Fruit fly (Drosophila melanogaster) whole organism, embryonic: ENCODE measurements around the gene Grd.

Experiments used
- Abd-B ChIP-seq: fragments of 200-800 bp; sonication (Bioruptor generic); optimal IDR thresholded peaks from 2 replicates; lab custom pipeline; 2018; ENCODE audit warnings: missing biosample characterization, mild to moderate bottlenecking, missing genetic modification characterization, moderate library complexity
- Ada2b ChIP-seq: fragments of 200-800 bp; sonication (Bioruptor generic); IDR thresholded peaks from 2 replicates; pipeline ENCODE4 v1.3.6; 2022; ENCODE audit warnings: missing biosample characterization, missing genetic modification characterization
- Atf3 ChIP-seq: fragments of 200-800 bp; sonication (Bioruptor generic); optimal IDR thresholded peaks from 3 replicates; lab custom pipeline; 2016; ENCODE audit warnings: missing biosample characterization, missing genetic modification characterization
- B-H2 ChIP-seq: fragments of 200-800 bp; sonication (Bioruptor generic); optimal IDR thresholded peaks from 2 replicates; lab custom pipeline; 2018; ENCODE audit warnings: missing biosample characterization, mild to moderate bottlenecking, missing genetic modification characterization
- CG1024 ChIP-seq: fragments of 200-800 bp; sonication (Bioruptor generic); IDR thresholded peaks from 2 replicates; pipeline ENCODE4 v1.3.6; 2022; ENCODE audit warnings: missing biosample characterization, missing genetic modification characterization
- CG10654 ChIP-seq: fragments of 200-800 bp; sonication (Bioruptor generic); optimal IDR thresholded peaks from 2 replicates; lab custom pipeline; 2016; ENCODE audit warnings: missing biosample characterization, missing genetic modification characterization
- CG11456 ChIP-seq: fragments of 200-800 bp; sonication (Bioruptor generic); IDR thresholded peaks from 3 replicates; pipeline ENCODE4 v1.3.6; 2022; ENCODE audit warnings: missing biosample characterization, missing genetic modification characterization
- CG12942 ChIP-seq: fragments of 200-800 bp; sonication (Bioruptor generic); optimal IDR thresholded peaks from 3 replicates; lab custom pipeline; 2016; ENCODE audit warnings: missing biosample characterization, missing genetic modification characterization
- CG13894 ChIP-seq: fragments of 200-800 bp; sonication (Bioruptor generic); optimal IDR thresholded peaks from 3 replicates; lab custom pipeline; 2018; ENCODE audit warnings: missing biosample characterization, mild to moderate bottlenecking, missing genetic modification characterization, moderate library complexity
- CG1602 ChIP-seq: fragments of 200-800 bp; sonication (Bioruptor generic); optimal IDR thresholded peaks from 3 replicates; lab custom pipeline; 2016; ENCODE audit warnings: missing biosample characterization, missing genetic modification characterization
- CG18262 ChIP-seq: fragments of 200-800 bp; optimal IDR thresholded peaks from 3 replicates; lab custom pipeline; 2019; ENCODE audit warnings: missing biosample characterization, mild to moderate bottlenecking, missing genetic modification characterization, moderate library complexity
- CG31224 ChIP-seq: fragments of 200-800 bp; sonication (Bioruptor generic); IDR thresholded peaks from 2 replicates; pipeline ENCODE4 v1.3.6; 2022; ENCODE audit warnings: missing biosample characterization, missing genetic modification characterization
- CG31441 ChIP-seq: fragments of 200-800 bp; sonication (Bioruptor generic); IDR thresholded peaks from 2 replicates; pipeline ENCODE4 v1.3.6; 2022; ENCODE audit warnings: missing biosample characterization, missing genetic modification characterization
- CG3281 ChIP-seq: fragments of 200-800 bp; sonication (Bioruptor generic); optimal IDR thresholded peaks from 3 replicates; lab custom pipeline; 2017; ENCODE audit warnings: missing biosample characterization, mild to moderate bottlenecking, missing genetic modification characterization
- CG3726 ChIP-seq: fragments of 200-800 bp; sonication (Bioruptor generic); IDR thresholded peaks from 3 replicates; pipeline ENCODE4, ENCODE4 v1.3.6; 2022; ENCODE audit warnings: missing biosample characterization, missing genetic modification characterization
- CG3847 ChIP-seq: fragments of 200-800 bp; sonication (Bioruptor generic); IDR thresholded peaks from 2 replicates; pipeline ENCODE4 v1.3.6; 2022; ENCODE audit warnings: missing biosample characterization, missing genetic modification characterization
- CG5953 ChIP-seq: fragments of 200-800 bp; sonication (Bioruptor generic); IDR thresholded peaks from 2 replicates; pipeline ENCODE4 v1.3.6; 2022; ENCODE audit warnings: missing biosample characterization, missing genetic modification characterization
- CG7271 ChIP-seq: fragments of 200-800 bp; sonication (Bioruptor generic); optimal IDR thresholded peaks from 2 replicates; lab custom pipeline; 2018; ENCODE audit warnings: missing biosample characterization, mild to moderate bottlenecking, missing genetic modification characterization, moderate library complexity
- CG8924 ChIP-seq: fragments of 200-800 bp; optimal IDR thresholded peaks from 3 replicates; lab custom pipeline; 2019; ENCODE audit warnings: missing biosample characterization, mild to moderate bottlenecking, missing genetic modification characterization, moderate library complexity
- CG9817 ChIP-seq: fragments of 200-800 bp; sonication (Bioruptor generic); optimal IDR thresholded peaks from 2 replicates; lab custom pipeline; 2018; ENCODE audit warnings: missing biosample characterization, mild to moderate bottlenecking, missing genetic modification characterization, moderate library complexity
- Chrac-16 ChIP-seq: fragments of 200-800 bp; sonication (Bioruptor generic); optimal IDR thresholded peaks from 3 replicates; lab custom pipeline; 2016; ENCODE audit warnings: missing biosample characterization, missing genetic modification characterization
- CoRest ChIP-seq: fragments of 200-800 bp; sonication (Bioruptor generic); optimal IDR thresholded peaks from 3 replicates; lab custom pipeline; 2018; ENCODE audit warnings: missing biosample characterization, mild to moderate bottlenecking, missing genetic modification characterization, moderate library complexity
- Drgx ChIP-seq: fragments of 200-800 bp; sonication (Bioruptor generic); IDR thresholded peaks from 2 replicates; pipeline ENCODE4 v1.3.6; 2022; ENCODE audit warnings: missing biosample characterization, missing genetic modification characterization
- Fer1 ChIP-seq: fragments of 200-800 bp; sonication (Bioruptor generic); optimal IDR thresholded peaks from 2 replicates; lab custom pipeline; 2017; ENCODE audit warnings: missing biosample characterization, mild to moderate bottlenecking, missing genetic modification characterization
- Hr39 ChIP-seq: fragments of >200 bp; optimal IDR thresholded peaks from 2 replicates; lab custom pipeline; 2017
- Lhr ChIP-seq: fragments of 200-800 bp; sonication (Bioruptor generic); optimal IDR thresholded peaks from 3 replicates; lab custom pipeline; 2017; ENCODE audit warnings: mild to moderate bottlenecking, missing biosample characterization, missing genetic modification reagents, missing genetic modification characterization
- Mes4 ChIP-seq: fragments of 200-800 bp; sonication (Bioruptor generic); optimal IDR thresholded peaks from 2 replicates; lab custom pipeline; 2016; ENCODE audit warnings: missing biosample characterization, missing genetic modification characterization
- Oli ChIP-seq: fragments of 200-800 bp; sonication (Bioruptor generic); optimal IDR thresholded peaks from 2 replicates; lab custom pipeline; 2018; ENCODE audit warnings: missing biosample characterization, mild to moderate bottlenecking, missing genetic modification characterization, moderate library complexity
- Sox102F ChIP-seq: fragments of 200-800 bp; sonication (Bioruptor generic); optimal IDR thresholded peaks from 2 replicates; lab custom pipeline; 2018; ENCODE audit warnings: missing biosample characterization, mild to moderate bottlenecking, missing genetic modification characterization, moderate library complexity
- Ssrp ChIP-seq: fragments of 200-800 bp; sonication (Bioruptor generic); optimal IDR thresholded peaks from 2 replicates; lab custom pipeline; 2018; ENCODE audit warnings: missing biosample characterization, mild to moderate bottlenecking, missing genetic modification characterization, moderate library complexity
- Tbp ChIP-seq: fragments of >200 bp; optimal IDR thresholded peaks from 2 replicates; lab custom pipeline; 2018; ENCODE audit warnings: missing biosample characterization, missing genetic modification characterization
- ab ChIP-seq: fragments of 200-800 bp; sonication (Bioruptor generic); optimal IDR thresholded peaks from 2 replicates; lab custom pipeline; 2016; ENCODE audit warnings: missing biosample characterization, missing genetic modification characterization
- az2 ChIP-seq: fragments of 200-800 bp; sonication (Bioruptor generic); optimal IDR thresholded peaks from 3 replicates; lab custom pipeline; 2016; ENCODE audit warnings: missing biosample characterization, missing genetic modification characterization
- bowl ChIP-seq: fragments of 200-800 bp; sonication (Bioruptor generic); IDR thresholded peaks from 2 replicates; pipeline ENCODE4 v1.3.6; 2022; ENCODE audit warnings: missing biosample characterization, missing genetic modification characterization
- chif ChIP-seq, 2 experiments: fragments of 200-800 bp; sonication (Bioruptor generic); optimal IDR thresholded peaks; 3 replicates each; lab custom pipeline; 2016; ENCODE audit warnings: missing biosample characterization in 2 of 2, missing genetic modification characterization in 2 of 2
- crol ChIP-seq: fragments of 200-800 bp; sonication (Bioruptor generic); IDR thresholded peaks from 2 replicates; pipeline ENCODE4 v1.3.6; 2022; ENCODE audit warnings: missing biosample characterization, missing genetic modification characterization
- dysf ChIP-seq: fragments of 200-800 bp; sonication (Bioruptor generic); IDR thresholded peaks from 3 replicates; pipeline ENCODE4 v1.3.6; 2022; ENCODE audit warnings: missing biosample characterization, missing genetic modification characterization
- ems ChIP-seq: fragments of 200-800 bp; sonication (Bioruptor generic); optimal IDR thresholded peaks from 3 replicates; lab custom pipeline; 2016; ENCODE audit warnings: missing biosample characterization, missing genetic modification characterization
- gsb-n ChIP-seq: fragments of 200-800 bp; sonication (Bioruptor generic); optimal IDR thresholded peaks from 3 replicates; lab custom pipeline; 2018; ENCODE audit warnings: missing biosample characterization, mild to moderate bottlenecking, missing genetic modification characterization
- gt ChIP-seq: fragments of 200-800 bp; sonication (Bioruptor generic); IDR thresholded peaks from 2 replicates; pipeline ENCODE4 v1.3.6; 2022; ENCODE audit warnings: missing biosample characterization, missing genetic modification characterization
- knrl ChIP-seq: fragments of 200-800 bp; sonication (Bioruptor generic); IDR thresholded peaks from 3 replicates; pipeline ENCODE4 v1.3.6; 2022; ENCODE audit warnings: missing biosample characterization, missing genetic modification characterization; ENCODE audit not compliant: partially characterized antibody
- lbe ChIP-seq: fragments of 200-800 bp; sonication (Bioruptor generic); optimal IDR thresholded peaks from 2 replicates; lab custom pipeline; 2016; ENCODE audit warnings: missing biosample characterization, mild to moderate bottlenecking, missing genetic modification characterization
- nerfin-1 ChIP-seq: fragments of 200-800 bp; sonication (Bioruptor generic); optimal IDR thresholded peaks from 3 replicates; lab custom pipeline; 2019; ENCODE audit warnings: missing biosample characterization, mild to moderate bottlenecking, missing genetic modification characterization, moderate library complexity
- onecut ChIP-seq: fragments of 200-800 bp; sonication (Bioruptor generic); IDR thresholded peaks from 2 replicates; pipeline ENCODE4 v1.3.6; 2022; ENCODE audit warnings: missing biosample characterization, missing genetic modification characterization
- org-1 ChIP-seq: fragments of 200-800 bp; sonication (Bioruptor generic); optimal IDR thresholded peaks from 2 replicates; lab custom pipeline; 2017; ENCODE audit warnings: missing biosample characterization, missing genetic modification characterization
- pum ChIP-seq: fragments of 200-800 bp; sonication (Bioruptor generic); optimal IDR thresholded peaks from 2 replicates; lab custom pipeline; 2016; ENCODE audit warnings: missing biosample characterization, missing genetic modification characterization
- repo ChIP-seq: fragments of 200-800 bp; sonication (Bioruptor generic); optimal IDR thresholded peaks from 2 replicates; lab custom pipeline; 2016; ENCODE audit warnings: missing biosample characterization, missing genetic modification characterization
- sna ChIP-seq: fragments of 200-800 bp; sonication (Bioruptor generic); IDR thresholded peaks from 2 replicates; pipeline ENCODE4 v1.3.6; 2022; ENCODE audit warnings: missing biosample characterization, missing genetic modification characterization; ENCODE audit not compliant: partially characterized antibody
- so ChIP-seq: fragments of 200-800 bp; sonication (Bioruptor generic); IDR thresholded peaks from 3 replicates; pipeline ENCODE4 v1.3.6; 2022; ENCODE audit warnings: missing biosample characterization, missing genetic modification characterization
- sqz ChIP-seq: fragments of 200-800 bp; sonication (Bioruptor generic); optimal IDR thresholded peaks from 3 replicates; lab custom pipeline; 2018; ENCODE audit warnings: missing biosample characterization, mild to moderate bottlenecking, missing genetic modification characterization
- unpg ChIP-seq: fragments of 200-800 bp; sonication (Bioruptor generic); optimal IDR thresholded peaks from 3 replicates; lab custom pipeline; 2018; ENCODE audit warnings: missing biosample characterization, mild to moderate bottlenecking, missing genetic modification characterization, moderate library complexity

Grd gene

dm6 chr3L:17846169-17846981 is 23.2 kb downstream of the Grd start, which contains the start of the genes MED19 and CG7430 (continued):
- TF ChIP-seq CG31224 (GFP tag; lab: Robert Waterston, UW) (no peak), gsb-n (no peak), repo (GFP tag; lab: Kevin White, UChicago) (peak; percentile 28), dysf (no peak), Ssrp (tag; lab: Kevin White, UChicago) (no peak), Atf3 (GFP tag; lab: Kevin White, UChicago) (no peak), CG31441 (GFP tag; lab: Robert Waterston, UW) (peak; percentile 43), CG13894 (tag; lab: Kevin White, UChicago) (peak; percentile 17), CG11456 (GFP tag; lab: Robert Waterston, UW) (no peak), so (GFP tag; lab: Robert Waterston, UW) (no peak), gt (GFP tag; lab: Robert Waterston, UW) (no peak), ab (no peak), Sox102F (GFP tag; lab: Kevin White, UChicago) (no peak), CG10654 (GFP tag; lab: Kevin White, UChicago) (no peak), sqz (GFP tag; lab: Kevin White, UChicago) (no peak), CG3726 (GFP tag; lab: Robert Waterston, UW) (no peak), sna (GFP tag; lab: Robert Waterston, UW) (peak; percentile 49; the same call in 1 of the 2 replicates), ems (GFP tag; lab: Kevin White, UChicago) (no peak), CoRest (peak; percentile 46), CG1602 (GFP tag; lab: Kevin White, UChicago) (no peak), CG12942 (GFP tag; lab: Kevin White, UChicago) (no peak), CG3281 (GFP tag; lab: Kevin White, UChicago) (peak; percentile 50), az2 (GFP tag; lab: Kevin White, UChicago) (no peak), B-H2 (no peak), Abd-B (peak; percentile 62), org-1 (GFP tag; lab: Kevin White, UChicago) (no peak), Hr39 (lab: Kevin White, UChicago) (no peak), chif (GFP tag; optimal IDR thresholded peaks at IDR 0.05; lab: Kevin White, UChicago) (no peak), Mes4 (GFP tag; lab: Kevin White, UChicago) (no peak), Fer1 (peak; percentile 70), Lhr (GFP tag; lab: Kevin White, UChicago) (peak; percentile 79), CG1024 (GFP tag; lab: Robert Waterston, UW) (no peak), Chrac-16 (GFP tag; lab: Kevin White, UChicago) (no peak), Tbp (GFP tag; lab: Kevin White, UChicago) (no peak), CG18262 (tag; lab: Kevin White, UChicago) (no peak), pum (GFP tag; lab: Kevin White, UChicago) (no peak), bowl (no peak), onecut (GFP tag; lab: Robert Waterston, UW) (no peak), knrl (GFP tag; lab: Robert Waterston, UW) (peak; percentile 44; the same call in 2 of the 3 replicates), lbe (GFP tag; lab: Kevin White, UChicago) (peak; percentile 26), unpg (GFP tag; lab: Kevin White, UChicago) (peak; percentile 35), CG5953 (no peak), Oli (tag; lab: Kevin White, UChicago) (no peak), CG8924 (tag; lab: Kevin White, UChicago) (no peak), CG3847 (GFP tag; lab: Robert Waterston, UW) (peak; percentile 27; the same call in 1 of the 2 replicates), crol (GFP tag; lab: Robert Waterston, UW) (no peak), CG7271 (tag; lab: Kevin White, UChicago) (peak; percentile 51), Ada2b (GFP tag; lab: Robert Waterston, UW) (no peak), nerfin-1 (tag; lab: Kevin White, UChicago) (peak; percentile 32), CG9817 (tag; lab: Kevin White, UChicago) (no peak), Drgx (no peak)
